Worm (Caenorhabditis elegans) whole organism, late embryonic: ENCODE measurements around the gene ZK675.4.

Source experiments
- ama-1 ChIP-seq: fragments of 150-350 bp; optimal IDR thresholded peaks from 2 replicates; lab custom pipeline; 2014
- dmd-4 ChIP-seq: sonication (generic microtip); optimal IDR thresholded peaks from 2 replicates; lab custom pipeline; 2016; ENCODE audit warnings: borderline replicate concordance, missing genetic modification characterization, missing compliant biosample characterization
- dve-1 ChIP-seq: sonication (generic microtip); optimal IDR thresholded peaks from 2 replicates; lab custom pipeline; 2017; ENCODE audit warnings: antibody characterized with exemption, mild to moderate bottlenecking, missing genetic modification characterization, missing compliant biosample characterization
- elt-4 ChIP-seq: sonication (generic microtip); optimal IDR thresholded peaks from 2 replicates; lab custom pipeline; 2016; ENCODE audit warnings: missing genetic modification characterization, missing compliant biosample characterization
- fkh-10 ChIP-seq: fragments of 150-350 bp; optimal IDR thresholded peaks from 2 replicates; lab custom pipeline; 2014; ENCODE audit warnings: missing biosample characterization, missing genetic modification reagents, missing genetic modification characterization
- nhr-11 ChIP-seq: fragments of 150-350 bp; optimal IDR thresholded peaks from 2 replicates; lab custom pipeline; 2014; ENCODE audit warnings: missing biosample characterization, missing genetic modification characterization
- pha-2 ChIP-seq: sonication (generic microtip); optimal IDR thresholded peaks from 2 replicates; lab custom pipeline; 2017; ENCODE audit warnings: mild to moderate bottlenecking, missing genetic modification characterization, missing compliant biosample characterization
- pha-4 ChIP-seq: fragments of 150-350 bp; optimal IDR thresholded peaks from 2 replicates; lab custom pipeline; 2018; ENCODE audit warnings: missing biosample characterization, missing genetic modification reagents, missing genetic modification characterization
- pqm-1 ChIP-seq: sonication (generic microtip); optimal IDR thresholded peaks from 2 replicates; lab custom pipeline; 2016; ENCODE audit warnings: missing genetic modification characterization, missing compliant biosample characterization
- tbx-2 ChIP-seq: sonication (generic microtip); optimal IDR thresholded peaks from 2 replicates; lab custom pipeline; 2016; ENCODE audit warnings: missing genetic modification characterization, missing compliant biosample characterization

DNA sequence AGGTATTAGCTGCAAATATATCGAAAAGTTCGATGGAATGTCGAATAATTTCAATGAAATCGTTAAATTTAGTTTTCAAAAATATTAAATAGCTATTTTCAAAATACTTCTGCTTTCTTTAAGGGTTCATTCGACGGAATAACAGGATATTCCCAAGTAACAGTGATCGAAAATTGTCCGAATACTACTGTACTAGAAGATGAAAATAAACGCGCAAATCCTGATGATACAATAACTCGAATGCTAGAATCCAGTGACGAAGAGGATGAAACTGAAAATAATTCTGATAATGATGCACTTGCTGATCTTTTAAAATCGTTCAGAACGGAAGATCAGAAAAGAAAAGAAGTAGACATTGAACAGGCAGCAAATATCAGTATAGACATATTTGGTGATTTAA, 10.4 kb upstream of the ZK675.4 start:
- no peak for TF ChIP-seq pha-2 (tag; lab: Kevin White, UChicago)
- no peak for TF ChIP-seq dve-1 (tag; lab: Kevin White, UChicago)
- TF ChIP-seq fkh-10, result no peak
- no peak for TF ChIP-seq ama-1 (lab: Kevin White, UChicago)
- TF ChIP-seq pqm-1 (tag; lab: Kevin White, UChicago), result no peak
- TF ChIP-seq elt-4, result no peak
- TF ChIP-seq tbx-2 (tag; lab: Kevin White, UChicago), result no peak
- TF ChIP-seq pha-4, result no peak
- no peak for TF ChIP-seq nhr-11 (tag; lab: Kevin White, UChicago)
- no peak for TF ChIP-seq dmd-4 (tag; lab: Kevin White, UChicago)
